Fruit fly (Drosophila melanogaster): Measurements from ENCODE around the gene Tpl94D.

Tpl94D gene

DNA sequence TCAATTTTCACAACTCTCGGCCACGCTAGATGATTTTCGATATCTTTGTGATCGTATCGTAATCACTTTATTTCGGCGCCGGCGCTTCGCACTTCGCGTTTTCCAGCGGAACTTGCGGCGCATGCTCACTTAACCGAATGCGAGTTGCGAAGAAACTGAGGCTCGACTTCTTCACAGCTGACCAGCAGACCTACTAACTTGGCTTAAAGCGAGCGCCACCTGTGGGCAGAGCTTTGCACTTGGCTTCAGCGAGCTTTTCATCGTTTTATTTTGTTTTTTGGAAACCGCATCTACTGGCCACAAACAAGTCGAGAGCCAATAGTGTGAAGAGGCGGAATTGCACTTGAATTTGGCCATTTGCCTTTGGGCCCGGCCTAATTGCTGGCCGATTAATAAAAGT is 44.3 kb downstream of the Tpl94D start, which contains the start of gene CG34375 (continued):
- TF ChIP-seq CG15479 (GFP tag; optimal IDR thresholded peaks at IDR 0.05) (no peak), CG4328 (GFP tag; optimal IDR thresholded peaks at IDR 0.05) (no peak), Oaz (GFP tag; IDR thresholded peaks at IDR 0.05) (no peak), Gug (GFP tag; IDR thresholded peaks at IDR 0.05) (no peak), CG5245 (GFP tag; optimal IDR thresholded peaks at IDR 0.05) (no peak), CG42726 (GFP tag; IDR thresholded peaks at IDR 0.05; ENCODE audit: partially characterized antibody) (no peak), bab2 (GFP tag; optimal IDR thresholded peaks at IDR 0.05) (no peak), Elba2 (GFP tag; optimal IDR thresholded peaks at IDR 0.05) (no peak), esg (GFP tag; conservative IDR thresholded peaks at IDR 0.05) (no peak), CG10565 (GFP tag; optimal IDR thresholded peaks at IDR 0.05) (no peak), CG18599 (GFP tag; optimal IDR thresholded peaks at IDR 0.05) (no peak), eyg (GFP tag; optimal IDR thresholded peaks at IDR 0.05) (no peak), CG16815 (GFP tag; optimal IDR thresholded peaks at IDR 0.05) (no peak), sim (GFP tag; IDR thresholded peaks at IDR 0.05) (no peak), gem (tag; optimal IDR thresholded peaks at IDR 0.05) (no peak), dan (GFP tag; IDR thresholded peaks at IDR 0.05) (no peak), prd (optimal IDR thresholded peaks at IDR 0.05) (no peak), prd (GFP tag; IDR thresholded peaks at IDR 0.05) (no peak), Dek (tag; optimal IDR thresholded peaks at IDR 0.05) (no peak), CG8944 (GFP tag; optimal IDR thresholded peaks at IDR 0.05) (no peak), hth (optimal IDR thresholded peaks at IDR 0.05) (no peak), pfk (GFP tag; optimal IDR thresholded peaks at IDR 0.05) (no peak), Ada2b (GFP tag; IDR thresholded peaks at IDR 0.05) (no peak), Fer2 (tag; optimal IDR thresholded peaks at IDR 0.05) (no peak), kah (GFP tag; optimal IDR thresholded peaks at IDR 0.05) (no peak), Nf-YC (tag; optimal IDR thresholded peaks at IDR 0.05) (no peak), dpn (GFP tag; optimal IDR thresholded peaks at IDR 0.05) (no peak), Myb (GFP tag; optimal IDR thresholded peaks at IDR 0.05) (peak; percentile 48), CG31365 (tag; optimal IDR thresholded peaks at IDR 0.05) (no peak), Med (GFP tag) (peak; percentile 79), crp (GFP tag; optimal IDR thresholded peaks at IDR 0.05) (peak in 1 of 2 experiments; percentile 57), Sin3A (optimal IDR thresholded peaks at IDR 0.05) (no peak), her (GFP tag; optimal IDR thresholded peaks at IDR 0.05) (no peak), h (optimal IDR thresholded peaks at IDR 0.05) (no peak), CG17359 (tag; optimal IDR thresholded peaks at IDR 0.05) (peak; percentile 4), chif (GFP tag; optimal IDR thresholded peaks at IDR 0.05) (no peak), grn (GFP tag; optimal IDR thresholded peaks at IDR 0.05) (peak; percentile 21), Dp (GFP tag; optimal IDR thresholded peaks at IDR 0.05) (no peak), CG11695 (GFP tag; IDR thresholded peaks at IDR 0.05) (no peak), CTCF (GFP tag; optimal IDR thresholded peaks at IDR 0.05) (peak; percentile 89), Ssrp (tag; optimal IDR thresholded peaks at IDR 0.05) (no peak), gce (GFP tag; IDR thresholded peaks at IDR 0.05) (no peak), sens (GFP tag) (peak; percentile 12), repo (GFP tag; optimal IDR thresholded peaks at IDR 0.05) (no peak), CG11398 (GFP tag; optimal IDR thresholded peaks at IDR 0.05) (no peak), E2f2 (GFP tag; IDR thresholded peaks at IDR 0.05) (no peak), Aef1 (GFP tag; IDR thresholded peaks at IDR 0.05) (no peak), CG8290 (GFP tag; optimal IDR thresholded peaks at IDR 0.05) (no peak), CG8290 (tag; optimal IDR thresholded peaks at IDR 0.05) (no peak), B-H2 (GFP tag; optimal IDR thresholded peaks at IDR 0.05) (no peak), Eip74EF (GFP tag; optimal IDR thresholded peaks at IDR 0.05) (peak in 1 of 2 experiments; percentile 17), sob (GFP tag; IDR thresholded peaks at IDR 0.05) (0 out of 2 replicates have a peak, but pooled peaks have one; percentile 5), CG16813 (GFP tag; IDR thresholded peaks at IDR 0.05; ENCODE audit: partially characterized antibody) (no peak), Fer1 (GFP tag; optimal IDR thresholded peaks at IDR 0.05) (no peak)

All from whole organism, embryonic.